Fruit fly (Drosophila melanogaster): Measurements from ENCODE around the gene AhcyL1.
A peak's percentile ranks its signal among the peaks of the same experiment; 100 is the strongest.

The AhcyL1 gene

DNA sequence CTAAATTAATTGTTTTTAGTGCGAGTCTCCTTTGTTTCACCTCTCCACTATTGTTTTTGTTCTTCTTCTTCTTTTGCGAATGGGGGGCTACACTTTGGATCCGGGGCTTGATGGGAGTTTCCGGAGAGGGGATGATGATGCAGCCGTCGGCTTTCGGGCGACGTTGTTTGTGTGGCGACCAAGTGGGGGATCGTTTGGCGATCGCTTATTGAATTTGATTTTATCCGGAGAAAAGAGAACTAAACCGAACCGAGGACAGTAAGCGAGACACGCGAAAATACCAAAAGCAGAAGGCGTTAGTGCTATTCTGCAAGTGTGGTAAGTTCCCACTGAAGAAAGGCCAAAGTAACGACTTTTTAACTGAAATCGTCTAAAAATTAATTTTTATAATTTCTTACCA lies at the start of gene AhcyL1:
TSS of gene AhcyL1 (minus strand) at position 281 of the 400 bp plus-strand sequence.
- TF ChIP-seq Dll (optimal IDR thresholded peaks at IDR 0.05) (no peak), pan (optimal IDR thresholded peaks at IDR 0.05) (no peak), EcR (GFP tag; optimal IDR thresholded peaks at IDR 0.05) (no peak), psq (optimal IDR thresholded peaks at IDR 0.05) (no peak), CG8478 (optimal IDR thresholded peaks at IDR 0.05) (no peak), usp (GFP tag; optimal IDR thresholded peaks at IDR 0.05) (no peak)

DNA sequence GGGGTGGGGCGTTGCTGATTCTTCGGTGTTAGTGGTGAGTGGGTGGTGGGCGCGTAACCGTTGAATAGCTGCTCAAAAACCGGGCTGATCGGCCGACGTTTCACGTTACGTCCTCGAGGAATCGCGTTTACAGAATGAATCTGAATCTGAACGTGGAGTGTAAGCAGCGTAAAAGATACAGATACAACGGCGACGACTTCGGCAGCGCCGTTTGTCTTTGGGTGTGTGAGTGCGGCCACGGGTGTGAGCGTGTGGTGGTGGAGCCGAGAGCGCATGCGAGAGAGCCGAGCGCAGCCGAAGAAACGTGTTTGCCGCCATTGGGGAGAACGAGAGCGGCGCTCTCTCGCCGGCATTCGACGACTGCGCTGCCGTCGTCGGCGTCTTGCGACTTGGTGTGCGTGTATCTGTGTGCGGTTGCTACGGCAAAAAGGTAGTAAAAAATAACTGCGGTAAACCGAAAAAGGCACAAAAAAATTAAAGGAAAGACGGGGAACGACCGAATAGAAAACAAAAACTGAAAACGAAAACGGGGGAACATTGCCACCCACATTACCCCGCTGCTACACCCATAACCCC lies 48.9 kb upstream of the AhcyL1 start:
- no peak for TF ChIP-seq pan (optimal IDR thresholded peaks at IDR 0.05)
- peak; percentile 98 for TF ChIP-seq Dll (optimal IDR thresholded peaks at IDR 0.05)

DNA sequence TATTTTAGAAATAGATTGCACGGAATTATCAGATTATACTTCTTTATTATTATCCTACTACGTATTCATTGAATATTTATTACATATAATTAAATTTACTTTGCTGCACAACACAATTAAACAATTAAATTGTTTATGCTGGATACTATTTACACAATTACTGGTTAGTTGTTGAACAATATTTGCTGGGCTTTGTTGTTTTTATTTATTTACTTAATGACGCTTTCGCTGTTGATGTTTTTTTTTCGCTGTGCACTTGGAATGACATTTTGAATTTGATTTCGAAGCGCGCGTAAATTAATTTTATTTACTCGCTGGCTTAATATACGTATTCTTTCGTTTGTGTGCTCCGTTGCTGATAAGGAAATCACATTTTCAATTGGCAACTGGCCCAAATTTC lies 48.1 kb upstream of the AhcyL1 start:
- TF ChIP-seq CG8478 (optimal IDR thresholded peaks at IDR 0.05) (no peak), pan (optimal IDR thresholded peaks at IDR 0.05) (no peak), psq (optimal IDR thresholded peaks at IDR 0.05) (no peak), usp (GFP tag; optimal IDR thresholded peaks at IDR 0.05) (no peak)

DNA sequence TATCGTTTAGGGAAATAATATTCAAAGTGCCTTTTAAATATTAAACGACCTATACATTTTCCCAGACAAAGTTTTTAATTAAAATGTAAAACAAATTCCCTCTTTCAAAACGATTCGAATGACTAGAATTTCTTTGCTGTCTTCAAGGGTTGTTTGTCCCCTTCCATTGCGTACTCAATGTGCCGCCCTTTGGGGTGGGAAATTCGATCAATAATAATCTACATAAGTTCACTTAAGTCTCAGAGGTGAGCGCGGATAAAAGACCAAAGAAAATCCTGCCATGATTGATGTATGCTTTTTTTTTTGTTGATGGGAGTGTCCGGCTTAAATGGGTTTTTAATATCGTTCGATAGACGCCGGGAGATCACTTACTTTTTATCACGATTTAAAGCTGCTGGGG lies 47.6 kb upstream of the AhcyL1 start:
- TF ChIP-seq Dll (optimal IDR thresholded peaks at IDR 0.05) (no peak), CG8478 (optimal IDR thresholded peaks at IDR 0.05) (no peak), psq (optimal IDR thresholded peaks at IDR 0.05) (no peak), usp (GFP tag; optimal IDR thresholded peaks at IDR 0.05) (no peak), EcR (GFP tag; optimal IDR thresholded peaks at IDR 0.05) (no peak), pan (optimal IDR thresholded peaks at IDR 0.05) (no peak)

DNA sequence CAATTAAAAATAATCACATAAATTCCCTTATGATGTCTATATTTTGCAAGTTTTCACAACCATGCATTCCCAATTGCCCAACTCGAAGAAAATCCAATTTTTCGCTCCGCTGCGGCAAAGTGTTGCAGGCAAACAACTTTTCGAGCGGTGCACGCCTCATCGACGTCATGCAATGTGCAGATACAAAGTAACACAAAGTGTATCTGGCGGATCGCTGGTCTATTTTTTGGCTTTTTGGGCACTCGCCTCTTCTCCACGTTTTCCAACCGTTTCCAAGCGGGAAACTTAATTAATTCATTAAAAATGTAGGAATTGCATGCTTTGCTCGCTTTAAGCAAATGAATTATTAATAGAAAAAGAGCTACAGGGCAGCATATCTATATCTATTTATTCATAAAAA lies 46.7 kb upstream of the AhcyL1 start:
- TF ChIP-seq usp (GFP tag; optimal IDR thresholded peaks at IDR 0.05): no peak
- TF ChIP-seq pan (optimal IDR thresholded peaks at IDR 0.05): no peak
- no peak for TF ChIP-seq CG8478 (optimal IDR thresholded peaks at IDR 0.05)
- no peak for TF ChIP-seq psq (optimal IDR thresholded peaks at IDR 0.05)
- no peak for TF ChIP-seq EcR (GFP tag; optimal IDR thresholded peaks at IDR 0.05)
- TF ChIP-seq Dll (optimal IDR thresholded peaks at IDR 0.05): no peak

DNA sequence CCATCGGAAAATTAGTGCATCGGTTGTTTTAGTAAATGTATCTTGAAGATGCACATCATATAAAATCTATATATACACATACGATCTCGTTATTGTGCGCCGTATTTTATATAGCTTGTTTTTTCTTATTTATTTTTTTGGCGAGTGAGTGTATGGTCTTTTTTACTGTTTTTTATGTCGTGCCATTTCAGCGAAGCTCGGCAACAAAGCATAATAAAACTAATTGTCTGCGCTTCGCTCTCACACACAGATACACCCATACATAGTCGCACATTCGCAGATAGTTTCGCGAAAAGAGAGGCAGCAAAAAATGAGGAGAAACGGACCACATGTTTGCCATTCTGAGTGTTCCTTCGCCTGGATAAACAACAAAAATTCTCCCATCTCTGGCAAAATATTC lies 45.7 kb upstream of the AhcyL1 start:
- TF ChIP-seq CG8478 (optimal IDR thresholded peaks at IDR 0.05) (no peak), usp (GFP tag; optimal IDR thresholded peaks at IDR 0.05) (no peak), EcR (GFP tag; optimal IDR thresholded peaks at IDR 0.05) (no peak), psq (optimal IDR thresholded peaks at IDR 0.05) (no peak), Dll (optimal IDR thresholded peaks at IDR 0.05) (no peak), pan (optimal IDR thresholded peaks at IDR 0.05) (no peak)

DNA sequence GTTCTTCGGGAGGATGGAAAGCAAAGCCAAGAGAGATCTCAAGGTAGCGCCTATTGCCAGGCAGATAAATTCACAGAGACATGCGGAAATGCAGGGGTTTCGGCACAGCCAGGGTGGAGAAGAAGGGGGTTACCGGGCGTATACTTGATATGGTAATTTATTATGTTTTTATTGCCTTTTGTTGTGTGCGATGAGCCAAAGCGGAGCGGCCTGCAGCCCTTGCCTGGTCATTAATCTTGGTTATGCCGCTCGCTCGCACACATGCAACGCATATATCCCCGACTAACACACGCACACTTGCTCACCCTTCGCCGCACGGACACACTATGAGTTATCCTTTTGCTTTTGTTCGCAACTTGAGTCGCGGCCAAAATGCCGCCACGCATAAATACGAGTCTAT lies 44.5 kb upstream of the AhcyL1 start:
- no peak for TF ChIP-seq usp (GFP tag; optimal IDR thresholded peaks at IDR 0.05)

DNA sequence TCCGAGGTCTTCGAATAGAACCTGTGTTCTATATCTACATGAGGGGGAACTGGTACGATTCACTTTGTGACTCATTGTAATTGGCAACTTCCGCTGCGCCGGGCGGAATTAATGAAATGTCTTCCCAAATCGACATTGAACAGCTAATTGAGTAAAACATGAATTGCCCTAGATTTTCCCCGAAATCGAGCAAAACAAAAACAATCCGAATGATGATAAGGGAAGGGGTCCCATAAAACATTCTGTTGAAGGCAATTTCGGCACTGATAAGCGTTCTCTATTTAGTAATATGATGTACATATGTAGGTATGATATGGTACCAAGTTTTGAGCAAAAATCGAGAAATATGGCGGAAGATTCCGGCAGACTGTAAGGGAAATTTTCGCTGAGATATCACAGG lies 37.6 kb upstream of the AhcyL1 start:
- TF ChIP-seq Dll (optimal IDR thresholded peaks at IDR 0.05): no peak
- no peak for TF ChIP-seq EcR (GFP tag; optimal IDR thresholded peaks at IDR 0.05)

DNA sequence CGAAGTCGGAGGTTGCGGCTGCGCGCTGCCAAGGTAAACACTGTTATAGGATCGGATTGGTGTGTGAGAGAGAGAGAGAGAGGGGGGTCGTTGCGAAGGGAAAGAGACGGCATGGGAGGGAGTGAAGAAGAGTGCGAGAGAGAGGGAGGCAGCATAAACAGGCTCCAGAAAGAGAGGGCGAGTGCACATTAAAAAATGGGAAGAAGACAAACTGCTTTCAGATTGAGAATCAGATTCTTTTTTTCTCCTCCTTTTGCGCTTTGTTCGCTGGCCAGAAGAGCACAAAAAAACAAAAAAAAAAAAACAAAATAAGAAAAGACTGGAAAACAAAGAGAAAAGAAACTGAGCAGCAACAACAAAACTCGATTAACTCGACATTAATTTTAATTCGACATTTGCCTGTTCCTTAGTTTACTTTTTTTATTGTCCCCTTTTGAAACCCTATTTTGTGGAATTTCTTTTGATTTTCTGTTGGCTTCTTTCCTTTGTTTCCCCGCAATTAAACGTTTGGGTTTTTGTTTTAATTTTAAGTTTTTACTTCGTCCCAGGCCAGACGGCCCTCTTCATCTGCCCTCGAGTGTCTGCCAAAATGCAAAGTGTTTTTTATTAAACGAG lies 36.3 kb upstream of the AhcyL1 start:
- TF ChIP-seq psq (optimal IDR thresholded peaks at IDR 0.05) (no peak), CG8478 (optimal IDR thresholded peaks at IDR 0.05) (no peak), usp (GFP tag; optimal IDR thresholded peaks at IDR 0.05) (no peak), EcR (GFP tag; optimal IDR thresholded peaks at IDR 0.05) (no peak), Dll (optimal IDR thresholded peaks at IDR 0.05) (no peak), pan (optimal IDR thresholded peaks at IDR 0.05) (no peak)

DNA sequence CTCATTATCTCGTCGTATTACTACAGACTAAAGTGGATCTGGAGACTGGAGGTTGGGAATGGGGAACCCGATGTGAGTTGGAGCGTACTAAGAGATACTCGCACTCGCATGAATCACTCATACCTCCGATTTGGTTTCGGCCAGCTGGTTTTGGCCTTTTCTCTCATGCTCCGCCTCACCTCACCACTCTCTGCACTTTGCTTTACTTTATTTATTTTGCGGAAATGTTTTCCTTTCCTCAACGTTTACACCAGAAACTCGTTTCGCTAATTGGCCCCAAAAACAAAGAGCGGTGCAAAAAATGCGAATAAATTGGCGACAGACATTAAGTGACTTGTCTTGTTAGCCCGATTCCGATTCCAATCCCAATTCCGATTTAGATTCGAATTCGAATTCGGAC lies 35.3 kb upstream of the AhcyL1 start:
- no peak for TF ChIP-seq psq (optimal IDR thresholded peaks at IDR 0.05)
- TF ChIP-seq EcR (GFP tag; optimal IDR thresholded peaks at IDR 0.05): no peak

DNA sequence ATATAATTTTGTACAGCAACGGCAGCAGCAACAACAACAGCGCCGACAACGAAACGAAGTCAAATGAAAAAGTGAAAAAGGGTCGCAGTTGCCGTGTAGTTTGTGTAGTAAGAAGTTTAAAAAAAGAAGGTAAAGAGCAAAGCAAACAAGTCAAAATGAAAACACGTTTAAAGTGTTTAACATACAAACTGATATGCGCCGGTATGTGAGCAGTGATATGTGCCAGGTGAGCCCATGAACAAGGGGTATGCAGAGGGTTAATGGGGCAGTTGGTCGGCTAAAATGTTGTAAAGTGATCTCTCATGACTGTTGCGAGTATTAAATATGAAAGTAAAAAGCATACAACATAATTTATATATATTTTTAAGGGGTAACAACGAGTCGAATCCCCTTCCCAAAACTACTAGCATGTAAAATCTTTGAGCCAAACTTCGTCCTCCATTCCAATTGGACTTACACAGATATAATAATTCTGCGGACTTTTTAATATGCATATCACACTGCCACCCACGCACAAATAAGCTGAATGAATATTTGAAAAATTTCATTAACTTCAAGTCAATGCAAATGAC lies 33.9 kb upstream of the AhcyL1 start:
- peak; percentile 88 for TF ChIP-seq pan (optimal IDR thresholded peaks at IDR 0.05)
- no peak for TF ChIP-seq CG8478 (optimal IDR thresholded peaks at IDR 0.05)
- TF ChIP-seq psq (optimal IDR thresholded peaks at IDR 0.05): no peak
- no peak for TF ChIP-seq Dll (optimal IDR thresholded peaks at IDR 0.05)
- no peak for TF ChIP-seq EcR (GFP tag; optimal IDR thresholded peaks at IDR 0.05)

DNA sequence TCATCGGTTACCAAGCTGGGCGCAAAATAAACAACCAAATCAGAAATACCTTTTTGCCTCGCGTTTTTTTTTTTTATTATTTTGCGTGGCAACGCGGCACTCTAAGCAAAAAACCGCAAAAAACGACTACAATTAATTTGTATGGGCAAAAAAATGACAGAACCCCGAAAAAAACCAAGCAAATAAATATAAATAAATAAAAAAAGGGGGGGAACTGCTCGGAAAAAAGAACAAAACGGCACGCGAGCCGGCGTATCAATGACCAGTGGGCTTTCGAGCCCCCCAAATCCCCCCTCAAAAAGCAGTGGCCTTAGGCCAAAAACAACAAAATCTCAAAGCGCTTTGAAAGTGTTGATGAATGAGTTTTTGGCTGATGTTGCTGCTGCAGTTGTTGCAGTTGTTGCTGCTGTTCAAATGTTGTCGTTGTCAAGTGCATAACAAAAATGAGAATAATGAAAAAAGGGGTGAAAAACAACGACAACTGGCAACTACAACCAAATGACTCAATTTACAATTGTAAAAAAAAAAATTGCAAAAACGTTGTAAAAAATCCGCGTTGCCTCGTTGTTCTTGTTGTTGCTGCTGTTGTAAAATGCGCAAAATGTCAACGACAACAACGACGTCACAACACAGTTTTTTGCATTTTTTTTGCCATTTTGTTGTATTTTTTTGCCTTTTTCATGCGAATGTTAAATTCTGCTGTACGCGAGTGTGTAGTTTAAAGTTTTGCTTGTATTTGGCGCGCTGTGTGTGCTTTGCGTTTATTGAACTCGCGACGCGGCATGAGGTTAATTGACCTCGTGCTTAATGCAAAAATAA lies 33.2 kb upstream of the AhcyL1 start:
- TF ChIP-seq EcR (GFP tag; optimal IDR thresholded peaks at IDR 0.05) (peak; percentile 57 to 67), Dll (optimal IDR thresholded peaks at IDR 0.05) (no peak)

DNA sequence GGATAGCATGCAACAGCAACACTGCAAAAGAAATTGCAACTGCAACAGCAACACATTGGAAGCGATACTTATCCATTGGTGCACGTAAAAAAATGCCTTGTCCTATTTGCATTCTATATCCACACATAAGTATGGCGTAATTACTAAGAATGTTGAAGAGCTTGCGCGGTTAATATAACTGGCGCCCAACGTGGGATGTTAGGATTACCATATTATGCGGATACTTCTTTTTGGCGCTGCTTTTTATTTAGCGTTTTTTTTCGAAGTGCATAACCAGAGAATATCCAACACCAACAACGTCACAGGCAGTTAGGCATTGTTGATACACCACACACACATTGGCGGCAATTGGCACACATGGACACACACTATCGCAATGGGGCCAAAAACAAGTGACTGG lies 30.0 kb upstream of the AhcyL1 start:
- no peak for TF ChIP-seq CG8478 (optimal IDR thresholded peaks at IDR 0.05)
- no peak for TF ChIP-seq psq (optimal IDR thresholded peaks at IDR 0.05)
- TF ChIP-seq pan (optimal IDR thresholded peaks at IDR 0.05): no peak
- no peak for TF ChIP-seq usp (GFP tag; optimal IDR thresholded peaks at IDR 0.05)
- no peak for TF ChIP-seq EcR (GFP tag; optimal IDR thresholded peaks at IDR 0.05)
- no peak for TF ChIP-seq Dll (optimal IDR thresholded peaks at IDR 0.05)
